Worm (Caenorhabditis elegans) whole organism, L1 larva: Measurements from ENCODE around the gene dsh-1.

Source experiments
- C04F5.9 ChIP-seq: sonication (generic microtip); optimal IDR thresholded peaks from 2 replicates; lab custom pipeline; 2016; ENCODE audit warnings: missing genetic modification characterization, missing compliant biosample characterization
- C16A3.4 ChIP-seq: fragments of 150-350 bp; optimal IDR thresholded peaks from 2 replicates; lab custom pipeline; 2014; ENCODE audit warnings: missing biosample characterization, missing genetic modification characterization
- C34B4.2 ChIP-seq: sonication (generic microtip); optimal IDR thresholded peaks from 2 replicates; lab custom pipeline; 2017; ENCODE audit warnings: mild to moderate bottlenecking, missing genetic modification characterization, missing compliant biosample characterization
- alr-1 ChIP-seq: fragments of 200-800 bp; sonication (Bioruptor generic); optimal IDR thresholded peaks from 2 replicates; lab custom pipeline; 2018; ENCODE audit warnings: borderline replicate concordance, mild to moderate bottlenecking, missing genetic modification characterization, missing compliant biosample characterization
- aly-2 ChIP-seq: fragments of 150-350 bp; optimal IDR thresholded peaks from 2 replicates; lab custom pipeline; 2014; ENCODE audit warnings: missing biosample characterization, missing genetic modification characterization
- ceh-63 ChIP-seq: fragments of 200-800 bp; sonication (Bioruptor generic); optimal IDR thresholded peaks from 2 replicates; lab custom pipeline; 2018; ENCODE audit warnings: mild to moderate bottlenecking, missing genetic modification characterization, missing compliant biosample characterization
- ceh-8 ChIP-seq: fragments of 200-800 bp; sonication (Bioruptor generic); optimal IDR thresholded peaks from 2 replicates; lab custom pipeline; 2018; ENCODE audit warnings: mild to moderate bottlenecking, missing genetic modification characterization, moderate library complexity, missing compliant biosample characterization
- ces-1 ChIP-seq: fragments of 150-350 bp; optimal IDR thresholded peaks from 2 replicates; lab custom pipeline; 2014; ENCODE audit warnings: missing biosample characterization, missing genetic modification reagents, missing genetic modification characterization
- efl-1 ChIP-seq, 4 experiments: fragments of 150-350 bp; optimal IDR thresholded peaks in 3 of 4; peaks in 1 of 4; 1 replicate in 1 of 4; 2 replicates in 3 of 4; lab custom pipeline; 2014; ENCODE audit warnings: missing biosample characterization in 2 of 4, missing genetic modification characterization in 2 of 4, missing genetic modification reagents in 2 of 4
- efl-3 ChIP-seq: fragments of 200-800 bp; sonication (Bioruptor generic); optimal IDR thresholded peaks from 2 replicates; lab custom pipeline; 2018; ENCODE audit warnings: mild to moderate bottlenecking, missing genetic modification characterization, missing compliant biosample characterization
- egl-13 ChIP-seq: sonication (generic microtip); optimal IDR thresholded peaks from 2 replicates; lab custom pipeline; 2016; ENCODE audit warnings: missing genotype, missing genetic modification reagents, missing genetic modification characterization, missing compliant biosample characterization
- egl-27 ChIP-seq, 2 experiments: fragments of 150-350 bp in 1 of 2; sonication (generic microtip); optimal IDR thresholded peaks; 3 replicates each; lab custom pipeline; 2017 to 2018; ENCODE audit warnings: missing biosample characterization in 2 of 2, missing genetic modification characterization in 2 of 2, missing genetic modification reagents in 2 of 2
- ets-5 ChIP-seq: fragments of 200-800 bp; sonication (Bioruptor generic); IDR thresholded peaks from 2 replicates; pipeline ENCODE4 v1.3.6; 2022; ENCODE audit warnings: missing genetic modification characterization, missing compliant biosample characterization
- fkh-4 ChIP-seq: sonication (generic microtip); optimal IDR thresholded peaks from 2 replicates; lab custom pipeline; 2016; ENCODE audit warnings: missing compliant biosample characterization, missing genetic modification characterization, borderline replicate concordance
- grh-1 ChIP-seq: fragments of 200-800 bp; sonication (Bioruptor generic); IDR thresholded peaks from 2 replicates; pipeline ENCODE4 v1.3.6; 2022; ENCODE audit warnings: missing genetic modification reagents, missing genetic modification characterization, missing compliant biosample characterization
- hlh-17 ChIP-seq: fragments of 200-800 bp; sonication (Bioruptor generic); optimal IDR thresholded peaks from 2 replicates; lab custom pipeline; 2018; ENCODE audit warnings: missing genetic modification characterization, mild to moderate bottlenecking, missing compliant biosample characterization, moderate library complexity, borderline replicate concordance
- hpl-2 ChIP-seq: fragments of 150-350 bp; optimal IDR thresholded peaks from 2 replicates; lab custom pipeline; 2014; ENCODE audit warnings: missing biosample characterization, missing genetic modification reagents, missing genetic modification characterization
- jun-1 ChIP-seq: fragments of 150-350 bp; optimal IDR thresholded peaks from 2 replicates; lab custom pipeline; 2014; ENCODE audit warnings: missing biosample characterization, missing genetic modification reagents, missing genetic modification characterization
- lin-13 ChIP-seq: fragments of 150-350 bp; optimal IDR thresholded peaks from 2 replicates; lab custom pipeline; 2014; ENCODE audit warnings: missing biosample characterization, missing genetic modification reagents, missing genetic modification characterization
- lin-14 ChIP-seq: fragments of 200-800 bp; sonication (Bioruptor generic); optimal IDR thresholded peaks from 2 replicates; lab custom pipeline; 2018; ENCODE audit warnings: mild to moderate bottlenecking, missing genetic modification characterization, moderate library complexity, missing compliant biosample characterization
- lin-15B ChIP-seq: fragments of 150-350 bp; sonication (generic microtip); optimal IDR thresholded peaks from 3 replicates; lab custom pipeline; 2014; ENCODE audit warnings: missing biosample characterization, missing genetic modification characterization
- lin-39 ChIP-seq: fragments of 150-350 bp; optimal IDR thresholded peaks from 2 replicates; lab custom pipeline; 2014; ENCODE audit warnings: missing biosample characterization, missing genetic modification reagents, missing genetic modification characterization
- lir-3 ChIP-seq: sonication (generic microtip); optimal IDR thresholded peaks from 2 replicates; lab custom pipeline; 2016; ENCODE audit warnings: mild to moderate bottlenecking, missing genetic modification characterization, moderate library complexity, missing compliant biosample characterization; ENCODE audit not compliant: poor library complexity
- mab-9 ChIP-seq: fragments of 200-800 bp; sonication (Bioruptor generic); IDR thresholded peaks from 2 replicates; pipeline ENCODE4 v1.3.6; 2022; ENCODE audit warnings: missing genetic modification reagents, missing genetic modification characterization, missing compliant biosample characterization
- mdl-1 ChIP-seq, 2 experiments: fragments of 150-350 bp; optimal IDR thresholded peaks; 2 replicates each; lab custom pipeline; 2014 to 2017; ENCODE audit warnings: missing biosample characterization in 2 of 2, missing genetic modification characterization in 2 of 2, inconsistent platforms in 1 of 2
- mep-1 ChIP-seq: fragments of 150-350 bp; optimal IDR thresholded peaks from 2 replicates; lab custom pipeline; 2014; ENCODE audit warnings: missing biosample characterization, missing genetic modification characterization
- nhr-11 ChIP-seq: fragments of 150-350 bp; optimal IDR thresholded peaks from 2 replicates; lab custom pipeline; 2014; ENCODE audit warnings: missing biosample characterization, missing genetic modification characterization
- nhr-12 ChIP-seq: sonication (generic microtip); optimal IDR thresholded peaks from 2 replicates; lab custom pipeline; 2017; ENCODE audit warnings: missing biosample characterization, missing genetic modification characterization
- nhr-20 ChIP-seq: sonication (generic microtip); optimal IDR thresholded peaks from 2 replicates; lab custom pipeline; 2016; ENCODE audit warnings: mild to moderate bottlenecking, missing genetic modification characterization, missing compliant biosample characterization
- nhr-237 ChIP-seq: fragments of 150-350 bp; optimal IDR thresholded peaks from 2 replicates; lab custom pipeline; 2014; ENCODE audit warnings: missing biosample characterization, missing genetic modification characterization
- nhr-28 ChIP-seq: fragments of 150-350 bp; optimal IDR thresholded peaks from 2 replicates; lab custom pipeline; 2014; ENCODE audit warnings: missing biosample characterization, missing genetic modification characterization
- nhr-71 ChIP-seq: sonication (generic microtip); optimal IDR thresholded peaks from 2 replicates; lab custom pipeline; 2016; ENCODE audit warnings: mild to moderate bottlenecking, missing genetic modification characterization, moderate library complexity, missing compliant biosample characterization
- nhr-77 ChIP-seq: fragments of 150-350 bp; optimal IDR thresholded peaks from 2 replicates; lab custom pipeline; 2014; ENCODE audit warnings: missing biosample characterization, missing genetic modification characterization
- nhr-85 ChIP-seq: sonication (generic microtip); peaks from one replicate; lab custom pipeline; 2016; ENCODE audit warnings: missing genetic modification characterization, inconsistent platforms, missing compliant biosample characterization
- nhr-90 ChIP-seq: sonication (generic microtip); optimal IDR thresholded peaks from 2 replicates; lab custom pipeline; 2016; ENCODE audit warnings: mild to moderate bottlenecking, missing genetic modification characterization, missing compliant biosample characterization; ENCODE audit not compliant: poor library complexity
- pag-3 ChIP-seq: sonication (generic microtip); optimal IDR thresholded peaks from 2 replicates; lab custom pipeline; 2017; ENCODE audit warnings: missing genetic modification characterization, mild to moderate bottlenecking, missing compliant biosample characterization, antibody characterized with exemption, borderline replicate concordance; ENCODE audit not compliant: insufficient read depth
- pax-3 ChIP-seq: fragments of 200-800 bp; sonication (Bioruptor generic); optimal IDR thresholded peaks from 2 replicates; lab custom pipeline; 2018; ENCODE audit warnings: mild to moderate bottlenecking, missing genetic modification characterization, moderate library complexity, missing compliant biosample characterization
- pqm-1 ChIP-seq: sonication (generic microtip); optimal IDR thresholded peaks from 3 replicates; lab custom pipeline; 2017; ENCODE audit warnings: missing biosample characterization, missing genetic modification characterization
- rnt-1 ChIP-seq: sonication (generic microtip); optimal IDR thresholded peaks from 2 replicates; lab custom pipeline; 2016; ENCODE audit warnings: mild to moderate bottlenecking, missing genetic modification characterization, moderate library complexity, missing compliant biosample characterization
- skn-1 ChIP-seq: fragments of 150-350 bp; optimal IDR thresholded peaks from 2 replicates; lab custom pipeline; 2014; ENCODE audit warnings: missing biosample characterization, missing genetic modification characterization
- snpc-4 ChIP-seq: fragments of 150-350 bp; optimal IDR thresholded peaks from 2 replicates; lab custom pipeline; 2014; ENCODE audit warnings: missing biosample characterization, missing genetic modification characterization
- sptf-1 ChIP-seq: fragments of 150-350 bp; optimal IDR thresholded peaks from 2 replicates; lab custom pipeline; 2014; ENCODE audit warnings: missing biosample characterization, missing genetic modification characterization
- sup-37 ChIP-seq: fragments of 200-800 bp; sonication (Bioruptor generic); optimal IDR thresholded peaks from 2 replicates; lab custom pipeline; 2018; ENCODE audit warnings: mild to moderate bottlenecking, missing genetic modification characterization, missing compliant biosample characterization
- swsn-7 ChIP-seq: sonication (generic microtip); optimal IDR thresholded peaks from 2 replicates; lab custom pipeline; 2016; ENCODE audit warnings: missing genetic modification characterization, missing compliant biosample characterization
- tlp-1 ChIP-seq: fragments of 150-350 bp; optimal IDR thresholded peaks from 2 replicates; lab custom pipeline; 2014; ENCODE audit warnings: missing biosample characterization, missing genetic modification characterization
- unc-130 ChIP-seq: fragments of 150-350 bp; optimal IDR thresholded peaks from 2 replicates; lab custom pipeline; 2017; ENCODE audit warnings: missing biosample characterization, missing genetic modification characterization, inconsistent platforms
- unc-30 ChIP-seq: sonication (generic microtip); optimal IDR thresholded peaks from 2 replicates; lab custom pipeline; 2017; ENCODE audit warnings: missing biosample characterization, missing genetic modification characterization
- unc-62 ChIP-seq: fragments of 150-350 bp; optimal IDR thresholded peaks from 2 replicates; lab custom pipeline; 2014; ENCODE audit warnings: missing biosample characterization, missing genetic modification reagents, missing genetic modification characterization
- unc-86 ChIP-seq: sonication (generic microtip); optimal IDR thresholded peaks from 2 replicates; lab custom pipeline; 2016; ENCODE audit warnings: missing genetic modification characterization, missing compliant biosample characterization
- unc-98 ChIP-seq: fragments of 200-800 bp; sonication (Bioruptor generic); IDR thresholded peaks from 2 replicates; pipeline ENCODE4 v1.3.6; 2022; ENCODE audit warnings: missing genetic modification characterization, missing compliant biosample characterization
- vab-15 ChIP-seq: sonication (generic microtip); optimal IDR thresholded peaks from 2 replicates; lab custom pipeline; 2017; ENCODE audit warnings: missing genotype, mild to moderate bottlenecking, missing genetic modification characterization, missing compliant biosample characterization

Gene dsh-1

ce11 chrII:5228662-5229061 lies 3.5 kb upstream of the dsh-1 start:
- TF ChIP-seq efl-3 (GFP tag; lab: Kevin White, UChicago) (no peak), hpl-2 (no peak), egl-27 (tag; optimal IDR thresholded peaks at IDR 0.05; lab: Kevin White, UChicago) (no peak), C04F5.9 (tag; lab: Kevin White, UChicago) (no peak), nhr-12 (tag; lab: Kevin White, UChicago) (no peak), pag-3 (tag; lab: Kevin White, UChicago) (no peak)

ce11 chrII:5227768-5228167 lies 2.6 kb upstream of the dsh-1 start:
- TF ChIP-seq rnt-1 (peak; percentile 40), skn-1 (no peak), nhr-20 (tag; lab: Kevin White, UChicago) (peak; percentile 40), nhr-90 (tag; lab: Kevin White, UChicago) (peak; percentile 7), efl-1 (optimal IDR thresholded peaks at IDR 0.05; lab: Kevin White, UChicago) (peak; percentile 24 to 28), efl-1 (GFP tag; optimal IDR thresholded peaks at IDR 0.05 in 1 of 2; lab: Kevin White, UChicago) (no peak), snpc-4 (tag; lab: Kevin White, UChicago) (no peak), lin-13 (GFP tag; lab: Kevin White, UChicago) (no peak), unc-62 (no peak), alr-1 (no peak), ets-5 (GFP tag; lab: Robert Waterston, UW) (no peak), mdl-1 (tag; optimal IDR thresholded peaks at IDR 0.05; lab: Kevin White, UChicago) (peak in 1 of 2 experiments; percentile 2), pax-3 (no peak), sup-37 (GFP tag; lab: Kevin White, UChicago) (no peak), ceh-8 (GFP tag; lab: Kevin White, UChicago) (no peak), nhr-71 (tag; lab: Kevin White, UChicago) (peak; percentile 53), aly-2 (tag; lab: Kevin White, UChicago) (no peak), unc-30 (tag; lab: Kevin White, UChicago) (no peak), swsn-7 (peak; percentile 18), unc-130 (tag; lab: Kevin White, UChicago) (peak; percentile 35), fkh-4 (tag; lab: Kevin White, UChicago) (no peak), sptf-1 (tag; lab: Kevin White, UChicago) (no peak), ces-1 (GFP tag; lab: Kevin White, UChicago) (no peak), C34B4.2 (tag; lab: Kevin White, UChicago) (no peak), tlp-1 (tag; lab: Kevin White, UChicago) (no peak), lin-39 (tag; lab: Kevin White, UChicago) (no peak), C04F5.9 (tag; lab: Kevin White, UChicago) (no peak), mep-1 (no peak), unc-98 (GFP tag; lab: Robert Waterston, UW) (no peak), ceh-63 (GFP tag; lab: Kevin White, UChicago) (no peak), lir-3 (no peak), hlh-17 (no peak), grh-1 (GFP tag; lab: Robert Waterston, UW) (no peak), lin-15B (tag; lab: Kevin White, UChicago) (no peak), vab-15 (no peak), egl-13 (tag; lab: Kevin White, UChicago) (no peak), nhr-11 (no peak), lin-14 (GFP tag; lab: Kevin White, UChicago) (peak; percentile 64), nhr-237 (tag; lab: Kevin White, UChicago) (no peak), mab-9 (no peak), nhr-85 (tag; lab: Kevin White, UChicago) (no peak), jun-1 (tag; lab: Kevin White, UChicago) (no peak), nhr-77 (peak; percentile 6), pqm-1 (tag; lab: Kevin White, UChicago) (no peak), nhr-28 (no peak), C16A3.4 (tag; lab: Kevin White, UChicago) (no peak), unc-86 (tag; lab: Kevin White, UChicago) (no peak)
